Worm (Caenorhabditis elegans): ENCODE data around the gene T27E4.1.

Gene T27E4.1

ce11 chrV:9094060-9094628 lies 2.0 kb downstream of the T27E4.1 start:
- no peak for TF ChIP-seq aly-1 (tag; optimal IDR thresholded peaks at IDR 0.05)
- TF ChIP-seq ama-1 (optimal IDR thresholded peaks at IDR 0.05), result no peak
- no peak for TF ChIP-seq F13C5.2 (tag; optimal IDR thresholded peaks at IDR 0.05)
- no peak for TF ChIP-seq ceh-36 (tag; optimal IDR thresholded peaks at IDR 0.05)
- TF ChIP-seq ceh-13 (GFP tag; optimal IDR thresholded peaks at IDR 0.05), result no peak
- TF ChIP-seq flt-1 (GFP tag; IDR thresholded peaks at IDR 0.05), result no peak
- TF ChIP-seq B0310.2 (tag; optimal IDR thresholded peaks at IDR 0.05), result no peak
- no peak for TF ChIP-seq sea-1 (GFP tag; conservative IDR thresholded peaks at IDR 0.05)
- no peak for TF ChIP-seq ets-7 (tag; optimal IDR thresholded peaks at IDR 0.05)
- TF ChIP-seq scrt-1 (GFP tag; IDR thresholded peaks at IDR 0.05), result no peak
- no peak for TF ChIP-seq hmbx-1 (tag; optimal IDR thresholded peaks at IDR 0.05)
- no peak for TF ChIP-seq hnd-1 (tag; optimal IDR thresholded peaks at IDR 0.05)
- TF ChIP-seq tra-4 (tag; optimal IDR thresholded peaks at IDR 0.05), result no peak
- no peak for TF ChIP-seq pes-1 (GFP tag; IDR thresholded peaks at IDR 0.05)
- no peak for TF ChIP-seq tbx-37 (GFP tag; conservative IDR thresholded peaks at IDR 0.05)

ce11 chrV:9094976-9095375 lies 2.8 kb downstream of the T27E4.1 start:
- no peak for TF ChIP-seq scrt-1 (GFP tag; IDR thresholded peaks at IDR 0.05)
- TF ChIP-seq F13C5.2 (tag; optimal IDR thresholded peaks at IDR 0.05), result no peak
- no peak for TF ChIP-seq aly-1 (tag; optimal IDR thresholded peaks at IDR 0.05)
- no peak for TF ChIP-seq tra-4 (tag; optimal IDR thresholded peaks at IDR 0.05)
- TF ChIP-seq tbx-11 (GFP tag; IDR thresholded peaks at IDR 0.05), result no peak
- TF ChIP-seq hmbx-1 (tag; optimal IDR thresholded peaks at IDR 0.05), result no peak
- no peak for TF ChIP-seq B0310.2 (tag; optimal IDR thresholded peaks at IDR 0.05)
- TF ChIP-seq ceh-13 (GFP tag; optimal IDR thresholded peaks at IDR 0.05), result no peak

ce11 chrV:9095613-9096317 lies 3.6 kb downstream of the T27E4.1 start, which contains the start of gene F21C10.10:
Gene F21C10.10 (plus strand): TSS chrV:9096267.
- TF ChIP-seq F13C5.2 (tag; optimal IDR thresholded peaks at IDR 0.05) (peak; percentile 30), hnd-1 (tag; optimal IDR thresholded peaks at IDR 0.05) (no peak), aly-1 (tag; optimal IDR thresholded peaks at IDR 0.05) (peak; percentile 24)

- TF ChIP-seq scrt-1 (GFP tag; IDR thresholded peaks at IDR 0.05) (no peak), ceh-13 (GFP tag; optimal IDR thresholded peaks at IDR 0.05) (no peak), flt-1 (GFP tag; IDR thresholded peaks at IDR 0.05) (no peak), hmg-4 (GFP tag; optimal IDR thresholded peaks at IDR 0.05) (no peak), hnd-1 (tag; optimal IDR thresholded peaks at IDR 0.05) (no peak), ets-7 (tag; optimal IDR thresholded peaks at IDR 0.05) (no peak), pes-1 (GFP tag; IDR thresholded peaks at IDR 0.05) (no peak)
These were observed 4.5 kb downstream of the T27E4.1 start for ce11 chrV:9096674-9097073.

- no peak for TF ChIP-seq hnd-1 (tag; optimal IDR thresholded peaks at IDR 0.05)
- TF ChIP-seq pes-1 (GFP tag; IDR thresholded peaks at IDR 0.05), result no peak
- TF ChIP-seq tbx-37 (GFP tag; conservative IDR thresholded peaks at IDR 0.05), result no peak
- no peak for TF ChIP-seq ets-7 (tag; optimal IDR thresholded peaks at IDR 0.05)
- TF ChIP-seq ama-1 (optimal IDR thresholded peaks at IDR 0.05), result no peak
These were observed 5.1 kb downstream of the T27E4.1 start for ce11 chrV:9097213-9097612.

ce11 chrV:9098280-9098973 lies 6.3 kb downstream of the T27E4.1 start, which contains the start of gene F21C10.9:
Gene F21C10.9 (minus strand): TSS chrV:9098696.
- TF ChIP-seq sea-1 (GFP tag; conservative IDR thresholded peaks at IDR 0.05) (no peak), tbx-37 (GFP tag; conservative IDR thresholded peaks at IDR 0.05) (no peak)

- no peak for TF ChIP-seq hnd-1 (tag; optimal IDR thresholded peaks at IDR 0.05)
- TF ChIP-seq F13C5.2 (tag; optimal IDR thresholded peaks at IDR 0.05), result no peak
- TF ChIP-seq tra-4 (tag; optimal IDR thresholded peaks at IDR 0.05), result no peak
- no peak for TF ChIP-seq sea-1 (GFP tag; conservative IDR thresholded peaks at IDR 0.05)
- no peak for TF ChIP-seq ceh-36 (tag; optimal IDR thresholded peaks at IDR 0.05)
- no peak for TF ChIP-seq tbx-37 (GFP tag; conservative IDR thresholded peaks at IDR 0.05)
- TF ChIP-seq tbx-11 (GFP tag; IDR thresholded peaks at IDR 0.05), result no peak
- TF ChIP-seq B0310.2 (tag; optimal IDR thresholded peaks at IDR 0.05), result no peak
- TF ChIP-seq ets-7 (tag; optimal IDR thresholded peaks at IDR 0.05), result no peak
- no peak for TF ChIP-seq pes-1 (GFP tag; IDR thresholded peaks at IDR 0.05)
- TF ChIP-seq hmg-4 (GFP tag; optimal IDR thresholded peaks at IDR 0.05), result no peak
- no peak for TF ChIP-seq flt-1 (GFP tag; IDR thresholded peaks at IDR 0.05)
- TF ChIP-seq scrt-1 (GFP tag; IDR thresholded peaks at IDR 0.05), result no peak
- TF ChIP-seq ama-1 (optimal IDR thresholded peaks at IDR 0.05), result no peak
- TF ChIP-seq ceh-13 (GFP tag; optimal IDR thresholded peaks at IDR 0.05), result no peak
- TF ChIP-seq hmbx-1 (tag; optimal IDR thresholded peaks at IDR 0.05), result no peak
- TF ChIP-seq aly-1 (tag; optimal IDR thresholded peaks at IDR 0.05), result no peak
These were observed 8.9 kb downstream of the T27E4.1 start, which contains the start of gene frpr-6 for ce11 chrV:9101062-9101461. Gene frpr-6 (minus strand): TSS chrV:9101162.

ce11 chrV:9108219-9108618 lies 16.1 kb downstream of the T27E4.1 start, which contains the start of gene F21C10.18:
Gene F21C10.18 (plus strand): TSS chrV:9108519.
- TF ChIP-seq hmbx-1 (tag; optimal IDR thresholded peaks at IDR 0.05) (no peak), tbx-11 (GFP tag; IDR thresholded peaks at IDR 0.05) (no peak), F13C5.2 (tag; optimal IDR thresholded peaks at IDR 0.05) (no peak), ceh-36 (tag; optimal IDR thresholded peaks at IDR 0.05) (no peak), sea-1 (GFP tag; conservative IDR thresholded peaks at IDR 0.05) (no peak), ama-1 (optimal IDR thresholded peaks at IDR 0.05) (no peak), pes-1 (GFP tag; IDR thresholded peaks at IDR 0.05) (no peak), B0310.2 (tag; optimal IDR thresholded peaks at IDR 0.05) (no peak), ets-7 (tag; optimal IDR thresholded peaks at IDR 0.05) (no peak), scrt-1 (GFP tag; IDR thresholded peaks at IDR 0.05) (no peak)

Measured in whole organism, early embryonic.